Worm (Caenorhabditis elegans): ENCODE measurements around the gene C38C3.4.

DNA sequence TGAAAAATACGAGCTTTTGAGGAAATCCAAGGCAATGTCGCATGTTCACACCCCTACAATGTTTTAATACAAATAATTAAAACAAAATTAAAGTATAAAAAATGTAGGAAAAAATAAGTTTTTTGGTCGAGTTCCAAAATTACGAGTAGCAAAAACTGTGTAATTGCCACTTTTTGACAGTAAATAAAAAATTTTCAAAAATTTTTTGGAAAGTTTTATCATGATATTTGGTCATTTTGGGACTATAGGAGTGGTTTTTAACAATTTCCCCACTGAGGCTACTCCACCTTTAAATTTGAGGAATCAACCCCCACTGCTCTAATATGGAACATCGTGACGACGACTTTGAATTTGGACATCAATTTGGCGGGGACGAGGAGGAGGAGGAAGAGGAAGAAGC, 14.4 kb upstream of the C38C3.4 start, which contains the start of gene gid-8:
- TF ChIP-seq dmd-4 (tag; optimal IDR thresholded peaks at IDR 0.05) (no peak), alr-1 (tag; optimal IDR thresholded peaks at IDR 0.05) (no peak), unc-39 (tag; optimal IDR thresholded peaks at IDR 0.05) (no peak), lsy-2 (tag; optimal IDR thresholded peaks at IDR 0.05) (no peak), egl-27 (tag; optimal IDR thresholded peaks at IDR 0.05) (no peak), ztf-4 (tag; optimal IDR thresholded peaks at IDR 0.05) (no peak), nhr-237 (tag; optimal IDR thresholded peaks at IDR 0.05) (no peak)
